Worm (Caenorhabditis elegans) whole organism, L4/young adult: Measurements from ENCODE around the gene fbxb-75.

Experiments used
- W03F9.2 ChIP-seq: fragments of 150-350 bp; optimal IDR thresholded peaks from 2 replicates; lab custom pipeline; 2014; ENCODE audit warnings: missing biosample characterization, missing genetic modification characterization
- dao-5 ChIP-seq: sonication (generic microtip); optimal IDR thresholded peaks from 2 replicates; lab custom pipeline; 2016; ENCODE audit warnings: missing genotype, missing genetic modification characterization, moderate library complexity, missing compliant biosample characterization
- him-1 ChIP-seq: sonication (generic microtip); optimal IDR thresholded peaks from 2 replicates; lab custom pipeline; 2016; ENCODE audit warnings: missing genotype, missing genetic modification reagents, missing genetic modification characterization, missing compliant biosample characterization

Gene fbxb-75

ce11 chrIV:4410526-4410925 is 30.5 kb downstream of the fbxb-75 start:
- TF ChIP-seq W03F9.2 (tag; lab: Kevin White, UChicago) (no peak), him-1 (no peak), dao-5 (tag; lab: Kevin White, UChicago) (no peak)

ce11 chrIV:4408714-4409113 is 32.3 kb downstream of the fbxb-75 start:
- TF ChIP-seq W03F9.2 (tag; lab: Kevin White, UChicago) (no peak), dao-5 (tag; lab: Kevin White, UChicago) (no peak), him-1 (no peak)

- TF ChIP-seq dao-5 (tag; lab: Kevin White, UChicago): no peak
- no peak for TF ChIP-seq him-1
- TF ChIP-seq W03F9.2 (tag; lab: Kevin White, UChicago): no peak
Observed at ce11 chrIV:4407055-4407461, 33.9 kb downstream of the fbxb-75 start.

- TF ChIP-seq W03F9.2 (tag; lab: Kevin White, UChicago) (no peak), him-1 (peak; percentile 24)
Observed at ce11 chrIV:4406054-4406539, 34.9 kb downstream of the fbxb-75 start.

ce11 chrIV:4405126-4405525 is 35.9 kb downstream of the fbxb-75 start, which contains the start of gene Y24D9A.7:
TSS of gene Y24D9A.7 (minus strand) at chrIV:4405171.
- TF ChIP-seq W03F9.2 (tag; lab: Kevin White, UChicago) (no peak), dao-5 (tag; lab: Kevin White, UChicago) (no peak), him-1 (no peak)

- no peak for TF ChIP-seq dao-5 (tag; lab: Kevin White, UChicago)
- TF ChIP-seq him-1: no peak
- no peak for TF ChIP-seq W03F9.2 (tag; lab: Kevin White, UChicago)
Observed at ce11 chrIV:4403870-4404269, 37.1 kb downstream of the fbxb-75 start.

ce11 chrIV:4402413-4402812 is 38.6 kb downstream of the fbxb-75 start:
- TF ChIP-seq him-1: no peak
- no peak for TF ChIP-seq dao-5 (tag; lab: Kevin White, UChicago)
- no peak for TF ChIP-seq W03F9.2 (tag; lab: Kevin White, UChicago)

- TF ChIP-seq W03F9.2 (tag; lab: Kevin White, UChicago) (no peak), him-1 (no peak), dao-5 (tag; lab: Kevin White, UChicago) (no peak)
Observed at ce11 chrIV:4400350-4401326, 40.3 kb downstream of the fbxb-75 start, which contains the start of gene Y24D9A.6. TSS of gene Y24D9A.6 (minus strand) at chrIV:4400400.

ce11 chrIV:4399418-4400136 is 41.4 kb downstream of the fbxb-75 start:
- TF ChIP-seq him-1 (no peak), dao-5 (tag; lab: Kevin White, UChicago) (no peak), W03F9.2 (tag; lab: Kevin White, UChicago) (no peak)

ce11 chrIV:4398890-4399289 is 42.1 kb downstream of the fbxb-75 start:
- no peak for TF ChIP-seq him-1
- TF ChIP-seq dao-5 (tag; lab: Kevin White, UChicago): no peak
- no peak for TF ChIP-seq W03F9.2 (tag; lab: Kevin White, UChicago)

ce11 chrIV:4398420-4398819 is 42.6 kb downstream of the fbxb-75 start:
- no peak for TF ChIP-seq W03F9.2 (tag; lab: Kevin White, UChicago)
- TF ChIP-seq him-1: no peak
- no peak for TF ChIP-seq dao-5 (tag; lab: Kevin White, UChicago)

ce11 chrIV:4397586-4397985 is 43.4 kb downstream of the fbxb-75 start:
- no peak for TF ChIP-seq him-1
- no peak for TF ChIP-seq W03F9.2 (tag; lab: Kevin White, UChicago)
- TF ChIP-seq dao-5 (tag; lab: Kevin White, UChicago): no peak

ce11 chrIV:4397111-4397510 is 43.9 kb downstream of the fbxb-75 start:
- TF ChIP-seq W03F9.2 (tag; lab: Kevin White, UChicago) (no peak), dao-5 (tag; lab: Kevin White, UChicago) (no peak), him-1 (no peak)
